Worm (Caenorhabditis elegans) whole organism, L3 larva: ENCODE data around the gene T28D6.6.
A peak's percentile ranks its signal among the peaks of the same experiment; 100 is the strongest.

Experiments used
- R02D3.7 ChIP-seq: fragments of 150-350 bp; optimal IDR thresholded peaks from 2 replicates; lab custom pipeline; 2014; ENCODE audit warnings: missing biosample characterization, missing genetic modification characterization
- ceh-28 ChIP-seq: fragments of 150-350 bp; optimal IDR thresholded peaks from 2 replicates; lab custom pipeline; 2014; ENCODE audit warnings: missing biosample characterization, missing genetic modification reagents, missing genetic modification characterization
- ceh-82 ChIP-seq: fragments of 150-350 bp; optimal IDR thresholded peaks from 2 replicates; lab custom pipeline; 2014; ENCODE audit warnings: missing biosample characterization, missing genetic modification characterization
- ceh-9 ChIP-seq: sonication (generic microtip); optimal IDR thresholded peaks from 2 replicates; lab custom pipeline; 2018; ENCODE audit warnings: missing biosample characterization, missing genetic modification characterization
- egl-5 ChIP-seq: fragments of 150-350 bp; optimal IDR thresholded peaks from 2 replicates; lab custom pipeline; 2017; ENCODE audit warnings: missing biosample characterization, missing genetic modification reagents, missing genetic modification characterization, inconsistent platforms
- elt-1 ChIP-seq: fragments of 150-350 bp; optimal IDR thresholded peaks from 2 replicates; lab custom pipeline; 2014; ENCODE audit warnings: missing biosample characterization, missing genetic modification characterization
- elt-2 ChIP-seq: sonication (generic microtip); optimal IDR thresholded peaks from 2 replicates; lab custom pipeline; 2016; ENCODE audit warnings: missing genetic modification reagents, mild to moderate bottlenecking, missing genetic modification characterization, missing compliant biosample characterization
- elt-3 ChIP-seq, 3 experiments: fragments of 150-350 bp in 1 of 3; sonication (generic microtip) in 2 of 3; optimal IDR thresholded peaks; 2 replicates in 2 of 3; 4 replicates in 1 of 3; lab custom pipeline; 2014 to 2017; ENCODE audit warnings: missing biosample characterization in 3 of 3, missing genetic modification characterization in 3 of 3
- eor-1 ChIP-seq, 2 experiments: fragments of 150-350 bp; optimal IDR thresholded peaks; 2 replicates each; lab custom pipeline; 2014 to 2018; ENCODE audit warnings: missing biosample characterization in 2 of 2, missing genetic modification characterization in 2 of 2
- fkh-10 ChIP-seq: sonication (generic microtip); optimal IDR thresholded peaks from 2 replicates; lab custom pipeline; 2017; ENCODE audit warnings: missing biosample characterization, missing genetic modification reagents, missing genetic modification characterization
- fkh-2 ChIP-seq: fragments of 150-350 bp; optimal IDR thresholded peaks from 2 replicates; lab custom pipeline; 2014; ENCODE audit warnings: missing biosample characterization, missing genetic modification reagents, missing genetic modification characterization
- hmg-11 ChIP-seq: sonication (generic microtip); optimal IDR thresholded peaks from 2 replicates; lab custom pipeline; 2016; ENCODE audit warnings: missing genetic modification characterization, missing compliant biosample characterization
- jun-1 ChIP-seq: fragments of 150-350 bp; optimal IDR thresholded peaks from 2 replicates; lab custom pipeline; 2014; ENCODE audit warnings: missing biosample characterization, missing genetic modification reagents, missing genetic modification characterization
- lin-39 ChIP-seq: fragments of 150-350 bp; optimal IDR thresholded peaks from 2 replicates; lab custom pipeline; 2018; ENCODE audit warnings: missing biosample characterization, missing genetic modification reagents, missing genetic modification characterization
- lsy-12 ChIP-seq: sonication (generic microtip); optimal IDR thresholded peaks from 2 replicates; lab custom pipeline; 2016; ENCODE audit warnings: mild to moderate bottlenecking, missing genetic modification characterization, missing compliant biosample characterization
- mdl-1 ChIP-seq: fragments of 150-350 bp; optimal IDR thresholded peaks from 2 replicates; lab custom pipeline; 2014; ENCODE audit warnings: missing biosample characterization, missing genetic modification characterization
- nfya-1 ChIP-seq: sonication (generic microtip); optimal IDR thresholded peaks from 2 replicates; lab custom pipeline; 2017; ENCODE audit warnings: missing genetic modification characterization, mild to moderate bottlenecking, missing compliant biosample characterization, antibody characterized with exemption, moderate library complexity; ENCODE audit not compliant: insufficient read depth
- nhr-11 ChIP-seq: fragments of 150-350 bp; optimal IDR thresholded peaks from 2 replicates; lab custom pipeline; 2014; ENCODE audit warnings: missing biosample characterization, missing genetic modification characterization
- nhr-23 ChIP-seq: fragments of 150-350 bp; optimal IDR thresholded peaks from 2 replicates; lab custom pipeline; 2014; ENCODE audit warnings: missing biosample characterization, missing genetic modification reagents, missing genetic modification characterization
- nhr-237 ChIP-seq: fragments of 150-350 bp; optimal IDR thresholded peaks from 2 replicates; lab custom pipeline; 2014; ENCODE audit warnings: missing biosample characterization, missing genetic modification characterization
- nhr-25 ChIP-seq: sonication (generic microtip); optimal IDR thresholded peaks from 2 replicates; lab custom pipeline; 2017; ENCODE audit warnings: missing biosample characterization, missing genetic modification characterization
- nhr-28 ChIP-seq: fragments of 150-350 bp; optimal IDR thresholded peaks from 2 replicates; lab custom pipeline; 2014; ENCODE audit warnings: missing biosample characterization, missing genetic modification characterization
- nhr-67 ChIP-seq: fragments of 150-350 bp; optimal IDR thresholded peaks from 2 replicates; lab custom pipeline; 2014; ENCODE audit warnings: missing biosample characterization, missing genetic modification characterization
- nhr-76 ChIP-seq: fragments of 150-350 bp; sonication (generic microtip); optimal IDR thresholded peaks from 5 replicates; lab custom pipeline; 2014; ENCODE audit warnings: missing biosample characterization, missing genetic modification characterization
- pha-4 ChIP-seq: fragments of 150-350 bp; optimal IDR thresholded peaks from 2 replicates; lab custom pipeline; 2014; ENCODE audit warnings: missing biosample characterization, missing genetic modification reagents, missing genetic modification characterization
- pqm-1 ChIP-seq: fragments of 150-350 bp; optimal IDR thresholded peaks from 2 replicates; lab custom pipeline; 2017; ENCODE audit warnings: missing biosample characterization, missing genetic modification characterization, inconsistent platforms
- sea-2 ChIP-seq: fragments of 150-350 bp; sonication (generic microtip); optimal IDR thresholded peaks from 4 replicates; lab custom pipeline; 2014; ENCODE audit warnings: missing biosample characterization, missing genetic modification reagents, missing genetic modification characterization
- snpc-4 ChIP-seq: fragments of 150-350 bp; optimal IDR thresholded peaks from 2 replicates; lab custom pipeline; 2014; ENCODE audit warnings: missing biosample characterization, missing genetic modification characterization
- zag-1 ChIP-seq: fragments of 150-350 bp; optimal IDR thresholded peaks from 2 replicates; lab custom pipeline; 2014; ENCODE audit warnings: missing biosample characterization, missing genetic modification characterization
- ztf-11 ChIP-seq: fragments of 150-350 bp; optimal IDR thresholded peaks from 2 replicates; lab custom pipeline; 2014; ENCODE audit warnings: missing biosample characterization, missing genetic modification characterization
- ztf-4 ChIP-seq: fragments of 150-350 bp; optimal IDR thresholded peaks from 2 replicates; lab custom pipeline; 2014; ENCODE audit warnings: missing biosample characterization, missing genetic modification characterization

T28D6.6 gene

DNA sequence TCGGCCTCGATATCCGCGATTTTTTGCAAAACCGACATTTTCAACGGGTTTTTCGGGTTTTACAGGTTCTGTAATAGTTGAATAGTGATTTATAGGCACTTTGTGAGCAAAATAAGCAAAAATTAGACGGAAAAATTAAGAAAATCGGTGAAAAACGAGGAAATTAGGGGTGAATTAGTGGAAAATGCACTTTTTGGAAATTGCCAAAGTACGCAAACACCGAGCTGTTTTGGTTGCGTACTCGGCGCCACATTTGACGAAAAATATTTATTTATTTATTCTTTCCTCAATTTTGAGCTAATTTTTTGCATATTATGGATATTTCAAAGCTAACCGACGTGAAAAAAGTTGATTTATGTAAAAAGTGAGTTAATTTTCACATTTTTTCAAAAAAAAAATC is at the start of gene T28D6.6, which contains the start of gene pen-2:
Gene T28D6.6, minus strand, starts transcription at position 68 of the 400 bp plus-strand sequence.
Gene pen-2, plus strand, starts transcription at position 282 of the 400 bp plus-strand sequence.
- TF ChIP-seq elt-1 (tag; lab: Kevin White, UChicago) (no peak), pha-4 (peak; percentile 35), ztf-4 (tag; lab: Kevin White, UChicago) (no peak), nhr-67 (no peak), ceh-82 (tag; lab: Kevin White, UChicago) (no peak), lin-39 (tag; lab: Kevin White, UChicago) (peak; percentile 10), hmg-11 (peak; percentile 35), ztf-11 (no peak), nfya-1 (peak; percentile 35), ceh-9 (tag; lab: Kevin White, UChicago) (no peak), jun-1 (tag; lab: Kevin White, UChicago) (no peak), pqm-1 (tag; lab: Kevin White, UChicago) (no peak), sea-2 (no peak), nhr-237 (tag; lab: Kevin White, UChicago) (no peak), R02D3.7 (no peak), nhr-76 (tag; lab: Kevin White, UChicago) (no peak)

DNA sequence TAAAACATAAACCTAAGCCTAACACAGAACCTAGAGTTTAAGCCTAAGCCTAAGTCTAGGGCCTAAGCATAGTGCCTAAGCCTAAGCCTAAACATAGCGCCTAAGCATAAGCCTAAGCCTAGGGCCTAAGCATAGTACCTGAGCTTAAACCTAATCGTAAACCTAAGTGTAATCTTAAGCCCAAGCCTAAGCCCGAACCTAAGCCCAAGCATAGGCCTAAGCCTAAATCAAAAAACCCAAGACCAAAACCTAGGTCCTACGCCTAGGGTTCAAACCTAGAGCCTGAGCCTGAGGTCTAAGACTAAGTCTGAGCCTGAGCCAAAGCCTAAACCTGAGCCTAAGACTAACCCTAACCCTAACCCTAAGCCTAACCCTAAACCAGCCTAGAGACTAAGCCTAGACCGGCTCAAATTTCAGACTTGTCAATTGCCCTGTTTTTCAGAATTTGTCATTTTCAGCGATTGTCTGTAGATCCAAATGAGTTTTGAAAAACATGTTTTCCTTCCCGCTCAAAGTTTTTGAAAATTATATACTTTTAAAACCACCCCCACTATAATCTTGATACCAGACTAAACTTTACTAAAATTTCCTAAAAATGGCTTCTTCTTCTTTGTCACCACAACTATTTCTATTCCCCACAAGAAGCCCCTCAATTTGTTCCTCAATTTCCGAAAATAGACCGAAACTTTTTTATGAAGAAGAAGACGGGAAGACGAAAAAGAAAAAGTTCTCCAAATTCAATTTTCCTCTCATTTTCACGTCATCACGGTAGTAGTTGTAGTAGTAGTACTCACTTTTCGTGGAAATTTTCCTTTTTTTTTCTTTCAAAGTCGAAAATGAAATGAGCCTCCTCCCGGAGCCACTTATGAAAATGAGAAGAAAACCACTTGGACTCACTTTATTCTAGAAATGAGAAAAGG is 49.0 kb upstream of the T28D6.6 start:
- TF ChIP-seq sea-2 (no peak), nhr-25 (tag; lab: Kevin White, UChicago) (no peak), elt-3 (tag; optimal IDR thresholded peaks at IDR 0.05; lab: Kevin White, UChicago) (no peak), ceh-28 (no peak), fkh-10 (GFP tag; lab: Kevin White, UChicago) (peak; percentile 55), nfya-1 (peak; percentile 4), lsy-12 (tag; lab: Kevin White, UChicago) (no peak)

DNA sequence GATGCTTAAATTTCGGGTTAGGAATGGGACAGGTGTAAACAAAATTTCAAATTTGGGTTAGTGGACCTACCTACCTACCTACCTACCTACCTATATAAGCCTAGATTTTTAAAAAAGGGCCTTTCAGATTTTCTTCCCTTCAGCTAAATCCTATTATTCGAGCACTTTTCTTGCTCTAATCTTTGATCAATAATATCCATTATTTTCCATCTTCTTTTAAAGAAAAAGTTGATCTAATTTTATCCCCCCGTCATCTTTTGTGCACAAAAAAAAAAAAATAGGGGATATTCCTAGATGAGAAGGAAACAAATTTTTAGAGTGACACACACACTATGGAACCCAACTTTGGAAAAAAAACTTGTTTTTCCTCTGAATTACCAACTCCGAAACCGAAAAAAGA is 47.9 kb upstream of the T28D6.6 start:
- peak; percentile 36 for TF ChIP-seq fkh-10 (GFP tag; lab: Kevin White, UChicago)
- no peak for TF ChIP-seq ceh-9 (tag; lab: Kevin White, UChicago)
- TF ChIP-seq, all 47 proteins: peak for 1

DNA sequence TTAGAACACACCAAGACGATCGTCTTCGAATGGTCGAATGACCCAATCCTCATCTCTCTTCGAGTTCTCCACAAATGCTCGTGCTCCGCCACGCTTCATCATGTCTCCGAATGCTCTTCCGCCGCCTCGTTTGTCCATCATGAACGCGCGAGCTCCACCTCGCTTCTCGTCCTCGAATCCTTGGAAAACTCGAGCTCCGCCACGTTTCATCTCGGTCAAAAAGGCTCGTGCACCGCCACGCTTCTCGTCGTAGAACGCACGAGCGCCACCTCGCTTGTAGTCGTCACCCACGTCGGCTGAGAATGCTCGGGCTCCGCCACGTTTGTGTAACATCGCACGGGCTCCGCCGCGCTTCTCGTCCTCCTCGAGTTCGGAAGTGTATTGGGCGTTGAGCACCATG is 46.5 kb upstream of the T28D6.6 start:
- no peak for TF ChIP-seq nhr-67
- TF ChIP-seq nhr-11 (tag; lab: Kevin White, UChicago) = no peak
- TF ChIP-seq zag-1 (tag; lab: Kevin White, UChicago) = no peak
- TF ChIP-seq fkh-10 (GFP tag; lab: Kevin White, UChicago) = no peak
- no peak for TF ChIP-seq egl-5 (tag; lab: Kevin White, UChicago)

- no peak for TF ChIP-seq nhr-28 (tag; lab: Kevin White, UChicago)
- TF ChIP-seq, all 47 proteins: peak for 0
Observed at ce11 chrIII:11381922-11382321, 39.0 kb upstream of the T28D6.6 start, which contains the start of gene subs-4. subs-4 (plus strand) TSS chrIII:11382222.

ce11 chrIII:11380555-11380954 is 37.6 kb upstream of the T28D6.6 start:
- TF ChIP-seq zag-1 (tag; lab: Kevin White, UChicago) = no peak
- TF ChIP-seq lin-39 (tag; lab: Kevin White, UChicago) = peak; percentile 39
- no peak for TF ChIP-seq mdl-1 (tag; lab: Kevin White, UChicago)
- TF ChIP-seq nfya-1 = peak; percentile 55
- peak; percentile 66 for TF ChIP-seq hmg-11
- peak; percentile 82 for TF ChIP-seq snpc-4
- TF ChIP-seq nhr-23 (tag; lab: Kevin White, UChicago) = peak; percentile 93
- TF ChIP-seq ceh-82 (tag; lab: Kevin White, UChicago) = no peak
- no peak for TF ChIP-seq egl-5 (tag; lab: Kevin White, UChicago)
- no peak for TF ChIP-seq lsy-12 (tag; lab: Kevin White, UChicago)
- no peak for TF ChIP-seq elt-2 (tag; lab: Kevin White, UChicago)
- no peak for TF ChIP-seq eor-1 (tag; optimal IDR thresholded peaks at IDR 0.05; lab: Kevin White, UChicago)
- peak; percentile 34 for TF ChIP-seq nhr-25 (tag; lab: Kevin White, UChicago)
- no peak for TF ChIP-seq ceh-9 (tag; lab: Kevin White, UChicago)
- TF ChIP-seq fkh-2 (tag; lab: Kevin White, UChicago) = no peak
- TF ChIP-seq nhr-28 (tag; lab: Kevin White, UChicago) = no peak
